Fruit fly (Drosophila melanogaster) S2 (cell line): ENCODE measurements around the gene gudu.

Experiments
- CG8478 ChIP-seq: fragments of >200 bp; optimal IDR thresholded peaks from 2 replicates; lab custom pipeline; 2018
- CTCF ChIP-seq, 2 experiments: fragments of >200 bp; optimal IDR thresholded peaks; 2 replicates each; lab custom pipeline; 2018

- TF ChIP-seq CG8478 (lab: Kevin White, UChicago) (no peak), CTCF (optimal IDR thresholded peaks at IDR 0.05; lab: Kevin White, UChicago) (no peak)
Measured at dm6 chr2L:7398528-7398927, 10.2 kb downstream of the gudu start, which contains the start of gene CG5160.
